Fruit fly (Drosophila melanogaster): ENCODE data around the gene Rbp9.

The Rbp9 gene

DNA sequence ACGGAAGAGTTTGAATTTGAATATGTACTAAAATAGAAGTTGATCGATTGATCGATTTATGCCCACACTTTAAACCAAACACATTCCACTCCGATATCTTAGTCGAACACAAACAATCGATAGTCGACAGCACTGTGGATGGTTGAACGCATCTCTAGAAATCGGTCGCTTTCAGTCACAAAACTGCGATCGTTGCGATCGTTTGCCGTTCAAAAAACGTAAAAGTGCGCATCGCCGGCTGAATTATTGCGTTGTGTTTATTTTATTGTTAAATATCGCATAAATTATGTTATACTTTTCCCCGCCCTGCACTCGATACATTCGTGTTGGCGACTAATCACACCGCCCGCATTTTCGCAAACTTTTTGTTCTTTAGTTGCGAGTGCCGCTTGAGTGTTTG, 44.6 kb downstream of the Rbp9 start, which contains the start of gene Ccdc85 (continued):
- TF ChIP-seq zen2 (GFP tag; IDR thresholded peaks at IDR 0.05; ENCODE audit: partially characterized antibody): peak; percentile 98
- no peak for TF ChIP-seq CG4282 (GFP tag; optimal IDR thresholded peaks at IDR 0.05)
- TF ChIP-seq CG12769 (tag; optimal IDR thresholded peaks at IDR 0.05): no peak
- TF ChIP-seq nau (GFP tag; optimal IDR thresholded peaks at IDR 0.05): no peak
- no peak for TF ChIP-seq Chrac-16 (GFP tag; optimal IDR thresholded peaks at IDR 0.05)
- TF ChIP-seq Sin3A (optimal IDR thresholded peaks at IDR 0.05): peak; percentile 30
- TF ChIP-seq Lpt (GFP tag; optimal IDR thresholded peaks at IDR 0.05): no peak
- TF ChIP-seq stc (GFP tag; IDR thresholded peaks at IDR 0.05): no peak; the same call in 1 of the 2 replicates
- TF ChIP-seq CG18476 (GFP tag; optimal IDR thresholded peaks at IDR 0.05): no peak
- TF ChIP-seq CG6175 (GFP tag; IDR thresholded peaks at IDR 0.05): no peak
- no peak for TF ChIP-seq CG6654 (GFP tag; optimal IDR thresholded peaks at IDR 0.05)
- TF ChIP-seq CG31441 (GFP tag; IDR thresholded peaks at IDR 0.05): no peak
- no peak for TF ChIP-seq NFAT (GFP tag; IDR thresholded peaks at IDR 0.05)
- TF ChIP-seq CG43689 (GFP tag; IDR thresholded peaks at IDR 0.05): no peak
- no peak for TF ChIP-seq CG12104 (GFP tag; optimal IDR thresholded peaks at IDR 0.05)
- TF ChIP-seq nerfin-2 (GFP tag; IDR thresholded peaks at IDR 0.05; ENCODE audit: partially characterized antibody): peak; percentile 99
- TF ChIP-seq CG34224 (GFP tag; IDR thresholded peaks at IDR 0.05; ENCODE audit: partially characterized antibody): peak; percentile 97
- no peak for TF ChIP-seq Atf-2 (GFP tag; optimal IDR thresholded peaks at IDR 0.05)
- TF ChIP-seq ara (GFP tag; IDR thresholded peaks at IDR 0.05): no peak
- no peak for TF ChIP-seq Rx (GFP tag; IDR thresholded peaks at IDR 0.05)
- TF ChIP-seq Six4 (GFP tag; optimal IDR thresholded peaks at IDR 0.05): no peak
- TF ChIP-seq CG32772 (GFP tag; IDR thresholded peaks at IDR 0.05): no peak
- no peak for TF ChIP-seq CG17912 (GFP tag; optimal IDR thresholded peaks at IDR 0.05)
- TF ChIP-seq Hr51 (GFP tag; optimal IDR thresholded peaks at IDR 0.05): no peak
- TF ChIP-seq schlank (tag; optimal IDR thresholded peaks at IDR 0.05): no peak
- TF ChIP-seq otp (GFP tag; IDR thresholded peaks at IDR 0.05): no peak
- TF ChIP-seq CG13775 (GFP tag; optimal IDR thresholded peaks at IDR 0.05): no peak
- TF ChIP-seq Sox100B (GFP tag; optimal IDR thresholded peaks at IDR 0.05): no peak
- no peak for TF ChIP-seq croc (GFP tag; conservative IDR thresholded peaks at IDR 0.05)
- TF ChIP-seq CG1647 (GFP tag; optimal IDR thresholded peaks at IDR 0.05): no peak
- no peak for TF ChIP-seq pan (optimal IDR thresholded peaks at IDR 0.05)
- TF ChIP-seq pan (GFP tag; optimal IDR thresholded peaks at IDR 0.05 in 1 of 2, IDR thresholded peaks at IDR 0.05 in 1 of 2): no peak
- TF ChIP-seq Doc2 (GFP tag; IDR thresholded peaks at IDR 0.05): no peak
- peak; percentile 96 for TF ChIP-seq CG13287 (GFP tag; IDR thresholded peaks at IDR 0.05; ENCODE audit: partially characterized antibody)
- TF ChIP-seq Awh (GFP tag; IDR thresholded peaks at IDR 0.05): no peak
- no peak for TF ChIP-seq Nf-YC (tag; optimal IDR thresholded peaks at IDR 0.05)
- no peak for TF ChIP-seq CG8388 (GFP tag; optimal IDR thresholded peaks at IDR 0.05)
- no peak for TF ChIP-seq CG4360 (GFP tag; IDR thresholded peaks at IDR 0.05)
- no peak for TF ChIP-seq chn (GFP tag; optimal IDR thresholded peaks at IDR 0.05)
- no peak for TF ChIP-seq Dip2 (GFP tag; IDR thresholded peaks at IDR 0.05)
- no peak for TF ChIP-seq pb (GFP tag; optimal IDR thresholded peaks at IDR 0.05)
- no peak for TF ChIP-seq CG8765 (GFP tag; IDR thresholded peaks at IDR 0.05)
- no peak for TF ChIP-seq CG11695 (GFP tag; IDR thresholded peaks at IDR 0.05)
- TF ChIP-seq ro (GFP tag; IDR thresholded peaks at IDR 0.05): no peak
- no peak for TF ChIP-seq chm (GFP tag; IDR thresholded peaks at IDR 0.05)
- TF ChIP-seq CG2678 (tag; optimal IDR thresholded peaks at IDR 0.05): no peak
- peak; percentile 36 for TF ChIP-seq MESR4 (GFP tag; optimal IDR thresholded peaks at IDR 0.05)
- no peak for TF ChIP-seq CG6272 (GFP tag; IDR thresholded peaks at IDR 0.05)
- peak; percentile 57 for TF ChIP-seq CG2129 (GFP tag; IDR thresholded peaks at IDR 0.05; ENCODE audit: partially characterized antibody)
- TF ChIP-seq CG5180 (GFP tag; optimal IDR thresholded peaks at IDR 0.05): no peak
- TF ChIP-seq ash1 (GFP tag; optimal IDR thresholded peaks at IDR 0.05): no peak
- no peak for TF ChIP-seq NfI (GFP tag; optimal IDR thresholded peaks at IDR 0.05)
- TF ChIP-seq slp2 (GFP tag; optimal IDR thresholded peaks at IDR 0.05): no peak

Data from whole organism, embryonic.